Worm (Caenorhabditis elegans) whole organism, mixed stage, embryonic: ENCODE data around the gene ssp-10.

Source experiments
- nhr-76 ChIP-seq: sonication (generic microtip); optimal IDR thresholded peaks from 2 replicates; lab custom pipeline; 2017; ENCODE audit warnings: missing biosample characterization, missing genetic modification characterization
- sem-2 ChIP-seq: fragments of 200-800 bp; sonication (Bioruptor generic); optimal IDR thresholded peaks from 2 replicates; lab custom pipeline; 2018; ENCODE audit warnings: mild to moderate bottlenecking, missing genetic modification characterization, missing compliant biosample characterization
- snpc-4 ChIP-seq: fragments of 150-350 bp; optimal IDR thresholded peaks from 2 replicates; lab custom pipeline; 2014; ENCODE audit warnings: missing biosample characterization, missing genetic modification characterization
- unc-62 ChIP-seq: fragments of 150-350 bp; optimal IDR thresholded peaks from 2 replicates; lab custom pipeline; 2014; ENCODE audit warnings: missing biosample characterization, missing genetic modification reagents, missing genetic modification characterization

ce11 chrIV:9852250-9852649 is 1.4 kb upstream of the ssp-10 start, which contains the start of gene ssq-1:
- TF ChIP-seq sem-2 (GFP tag; lab: Kevin White, UChicago), result no peak
- TF ChIP-seq snpc-4 (tag; lab: Kevin White, UChicago), result no peak
- no peak for TF ChIP-seq unc-62
- TF ChIP-seq nhr-76 (tag; lab: Kevin White, UChicago), result no peak
